Worm (Caenorhabditis elegans) whole organism, late embryonic: ENCODE measurements around the gene C38C5.1.

Source experiments
- ceh-14 ChIP-seq: sonication (generic microtip); optimal IDR thresholded peaks from 2 replicates; lab custom pipeline; 2016; ENCODE audit warnings: missing genotype, missing genetic modification characterization, missing compliant biosample characterization
- ceh-9 ChIP-seq: sonication (generic microtip); optimal IDR thresholded peaks from 2 replicates; lab custom pipeline; 2016; ENCODE audit warnings: mild to moderate bottlenecking, missing genetic modification characterization, inconsistent platforms, missing compliant biosample characterization
- dmd-4 ChIP-seq: sonication (generic microtip); optimal IDR thresholded peaks from 2 replicates; lab custom pipeline; 2016; ENCODE audit warnings: borderline replicate concordance, missing genetic modification characterization, missing compliant biosample characterization
- gmeb-2 ChIP-seq: sonication (generic microtip); optimal IDR thresholded peaks from 2 replicates; lab custom pipeline; 2016; ENCODE audit warnings: missing genetic modification characterization, inconsistent platforms, missing compliant biosample characterization
- hlh-13 ChIP-seq: fragments of 200-800 bp; sonication (Bioruptor generic); optimal IDR thresholded peaks from 2 replicates; lab custom pipeline; 2018; ENCODE audit warnings: mild to moderate bottlenecking, missing genetic modification characterization, missing compliant biosample characterization
- nfya-1 ChIP-seq: sonication (generic microtip); optimal IDR thresholded peaks from 2 replicates; lab custom pipeline; 2017; ENCODE audit warnings: missing genetic modification characterization, mild to moderate bottlenecking, missing compliant biosample characterization, antibody characterized with exemption, moderate library complexity
- npax-4 ChIP-seq: sonication (generic microtip); optimal IDR thresholded peaks from 2 replicates; lab custom pipeline; 2016; ENCODE audit warnings: missing genetic modification characterization, missing compliant biosample characterization
- pat-9 ChIP-seq: fragments of 200-800 bp; sonication (Bioruptor generic); optimal IDR thresholded peaks from 2 replicates; lab custom pipeline; 2018; ENCODE audit warnings: mild to moderate bottlenecking, missing genetic modification characterization, moderate library complexity, missing compliant biosample characterization
- pha-4 ChIP-seq: fragments of 150-350 bp; optimal IDR thresholded peaks from 2 replicates; lab custom pipeline; 2018; ENCODE audit warnings: missing biosample characterization, missing genetic modification reagents, missing genetic modification characterization
- pros-1 ChIP-seq: fragments of 150-350 bp; optimal IDR thresholded peaks from 2 replicates; lab custom pipeline; 2014; ENCODE audit warnings: missing biosample characterization, missing genetic modification reagents, missing genetic modification characterization
- ref-2 ChIP-seq: sonication (generic microtip); optimal IDR thresholded peaks from 2 replicates; lab custom pipeline; 2016; ENCODE audit warnings: missing genetic modification characterization, missing compliant biosample characterization
- syd-9 ChIP-seq: sonication (generic microtip); optimal IDR thresholded peaks from 2 replicates; lab custom pipeline; 2016; ENCODE audit warnings: mild to moderate bottlenecking, missing genetic modification characterization, moderate library complexity, missing compliant biosample characterization
- tbx-7 ChIP-seq: sonication (generic microtip); optimal IDR thresholded peaks from 2 replicates; lab custom pipeline; 2016; ENCODE audit warnings: missing genotype, missing genetic modification characterization, missing compliant biosample characterization

DNA sequence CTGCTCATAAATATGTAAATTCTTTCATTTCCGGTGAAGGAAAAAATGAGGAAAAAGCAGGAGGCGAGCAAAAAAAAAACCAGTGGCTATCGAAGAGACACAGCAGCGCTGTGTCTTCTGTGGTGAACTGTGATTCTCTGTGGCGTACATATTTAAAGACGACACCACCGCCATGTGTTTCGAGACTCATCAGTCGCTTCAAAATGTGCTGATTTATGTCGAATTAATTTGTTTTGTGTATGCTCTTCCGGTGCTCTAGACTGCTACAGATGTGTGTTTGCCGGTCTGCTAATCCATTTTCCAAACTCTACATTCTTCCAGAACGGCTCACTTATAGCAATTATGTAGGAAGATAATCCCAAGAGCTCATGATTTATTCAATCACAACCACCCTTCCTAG is 7.6 kb downstream of the C38C5.1 start:
- no peak for TF ChIP-seq npax-4 (tag; lab: Kevin White, UChicago)
- no peak for TF ChIP-seq syd-9 (tag; lab: Kevin White, UChicago)
- TF ChIP-seq pha-4, result no peak
- TF ChIP-seq dmd-4 (tag; lab: Kevin White, UChicago), result no peak
- no peak for TF ChIP-seq ref-2 (tag; lab: Kevin White, UChicago)
- no peak for TF ChIP-seq pros-1
- TF ChIP-seq ceh-14 (tag; lab: Kevin White, UChicago), result no peak
- TF ChIP-seq pat-9 (tag; lab: Kevin White, UChicago), result no peak
- no peak for TF ChIP-seq tbx-7 (tag; lab: Kevin White, UChicago)
- TF ChIP-seq gmeb-2 (tag; lab: Kevin White, UChicago), result no peak
- no peak for TF ChIP-seq ceh-9
- no peak for TF ChIP-seq nfya-1 (tag; lab: Kevin White, UChicago)
- TF ChIP-seq hlh-13 (GFP tag; lab: Kevin White, UChicago), result no peak
